Worm (Caenorhabditis elegans) whole organism, L1 larva: Measurements from ENCODE around the gene tbx-37.

ENCODE experiments used
- C16A3.4 ChIP-seq: fragments of 150-350 bp; optimal IDR thresholded peaks from 2 replicates; lab custom pipeline; 2014; ENCODE audit warnings: missing biosample characterization, missing genetic modification characterization
- C34B4.2 ChIP-seq: sonication (generic microtip); optimal IDR thresholded peaks from 2 replicates; lab custom pipeline; 2017; ENCODE audit warnings: mild to moderate bottlenecking, missing genetic modification characterization, missing compliant biosample characterization
- ama-1 ChIP-seq: fragments of 150-350 bp; optimal IDR thresholded peaks from 2 replicates; lab custom pipeline; 2014
- ceh-63 ChIP-seq: fragments of 200-800 bp; sonication (Bioruptor generic); optimal IDR thresholded peaks from 2 replicates; lab custom pipeline; 2018; ENCODE audit warnings: mild to moderate bottlenecking, missing genetic modification characterization, missing compliant biosample characterization
- ceh-82 ChIP-seq, 3 experiments: fragments of 150-350 bp in 1 of 3; sonication (generic microtip) in 2 of 3; optimal IDR thresholded peaks; 2 replicates each; lab custom pipeline; 2014 to 2017; ENCODE audit warnings: missing biosample characterization in 3 of 3, missing genetic modification characterization in 3 of 3
- ceh-90 ChIP-seq: sonication (generic microtip); optimal IDR thresholded peaks from 2 replicates; lab custom pipeline; 2016; ENCODE audit warnings: missing genetic modification characterization, missing compliant biosample characterization
- ces-1 ChIP-seq: fragments of 150-350 bp; optimal IDR thresholded peaks from 2 replicates; lab custom pipeline; 2014; ENCODE audit warnings: missing biosample characterization, missing genetic modification reagents, missing genetic modification characterization
- efl-3 ChIP-seq: fragments of 200-800 bp; sonication (Bioruptor generic); optimal IDR thresholded peaks from 2 replicates; lab custom pipeline; 2018; ENCODE audit warnings: mild to moderate bottlenecking, missing genetic modification characterization, missing compliant biosample characterization
- egl-27 ChIP-seq, 2 experiments: fragments of 150-350 bp in 1 of 2; sonication (generic microtip); optimal IDR thresholded peaks; 3 replicates each; lab custom pipeline; 2017 to 2018; ENCODE audit warnings: missing biosample characterization in 2 of 2, missing genetic modification characterization in 2 of 2, missing genetic modification reagents in 2 of 2
- elt-2 ChIP-seq: sonication (generic microtip); optimal IDR thresholded peaks from 2 replicates; lab custom pipeline; 2016; ENCODE audit warnings: missing genetic modification characterization, mild to moderate bottlenecking, inconsistent platforms, missing compliant biosample characterization, missing genetic modification reagents
- ets-5 ChIP-seq: fragments of 200-800 bp; sonication (Bioruptor generic); IDR thresholded peaks from 2 replicates; pipeline ENCODE4 v1.3.6; 2022; ENCODE audit warnings: missing genetic modification characterization, missing compliant biosample characterization
- fkh-8 ChIP-seq: sonication (generic microtip); optimal IDR thresholded peaks from 2 replicates; lab custom pipeline; 2016; ENCODE audit warnings: mild to moderate bottlenecking, missing genetic modification characterization, missing compliant biosample characterization
- fos-1 ChIP-seq: fragments of 150-350 bp; optimal IDR thresholded peaks from 2 replicates; lab custom pipeline; 2014; ENCODE audit warnings: missing biosample characterization, missing genetic modification characterization
- grh-1 ChIP-seq: fragments of 200-800 bp; sonication (Bioruptor generic); IDR thresholded peaks from 2 replicates; pipeline ENCODE4 v1.3.6; 2022; ENCODE audit warnings: missing genetic modification reagents, missing genetic modification characterization, missing compliant biosample characterization
- hlh-17 ChIP-seq: fragments of 200-800 bp; sonication (Bioruptor generic); optimal IDR thresholded peaks from 2 replicates; lab custom pipeline; 2018; ENCODE audit warnings: missing genetic modification characterization, mild to moderate bottlenecking, missing compliant biosample characterization, moderate library complexity, borderline replicate concordance
- irx-1 ChIP-seq: sonication (generic microtip); optimal IDR thresholded peaks from 2 replicates; lab custom pipeline; 2016; ENCODE audit warnings: missing genetic modification characterization, missing compliant biosample characterization
- lin-13 ChIP-seq: fragments of 150-350 bp; optimal IDR thresholded peaks from 2 replicates; lab custom pipeline; 2014; ENCODE audit warnings: missing biosample characterization, missing genetic modification reagents, missing genetic modification characterization
- lin-14 ChIP-seq: fragments of 200-800 bp; sonication (Bioruptor generic); optimal IDR thresholded peaks from 2 replicates; lab custom pipeline; 2018; ENCODE audit warnings: mild to moderate bottlenecking, missing genetic modification characterization, moderate library complexity, missing compliant biosample characterization
- lin-15B ChIP-seq: fragments of 150-350 bp; sonication (generic microtip); optimal IDR thresholded peaks from 3 replicates; lab custom pipeline; 2014; ENCODE audit warnings: missing biosample characterization, missing genetic modification characterization
- lin-35 ChIP-seq, 2 experiments: fragments of 150-350 bp; optimal IDR thresholded peaks; 2 replicates each; lab custom pipeline; 2014; ENCODE audit warnings: missing biosample characterization in 2 of 2, missing genetic modification characterization in 2 of 2, missing genetic modification reagents in 2 of 2
- lsy-2 ChIP-seq, 2 experiments: fragments of 150-350 bp; optimal IDR thresholded peaks; 2 replicates each; lab custom pipeline; 2014; ENCODE audit warnings: missing biosample characterization in 2 of 2, missing genetic modification characterization in 2 of 2
- mab-9 ChIP-seq: fragments of 200-800 bp; sonication (Bioruptor generic); IDR thresholded peaks from 2 replicates; pipeline ENCODE4 v1.3.6; 2022; ENCODE audit warnings: missing genetic modification reagents, missing genetic modification characterization, missing compliant biosample characterization
- nhr-11 ChIP-seq: fragments of 150-350 bp; optimal IDR thresholded peaks from 2 replicates; lab custom pipeline; 2014; ENCODE audit warnings: missing biosample characterization, missing genetic modification characterization
- nhr-12 ChIP-seq: sonication (generic microtip); optimal IDR thresholded peaks from 2 replicates; lab custom pipeline; 2017; ENCODE audit warnings: missing biosample characterization, missing genetic modification characterization
- nhr-47 ChIP-seq: sonication (generic microtip); optimal IDR thresholded peaks from 2 replicates; lab custom pipeline; 2016; ENCODE audit warnings: mild to moderate bottlenecking, missing genetic modification characterization, moderate library complexity, missing compliant biosample characterization
- nhr-71 ChIP-seq: sonication (generic microtip); optimal IDR thresholded peaks from 2 replicates; lab custom pipeline; 2016; ENCODE audit warnings: mild to moderate bottlenecking, missing genetic modification characterization, moderate library complexity, missing compliant biosample characterization
- nhr-84 ChIP-seq: sonication (generic microtip); optimal IDR thresholded peaks from 2 replicates; lab custom pipeline; 2017; ENCODE audit warnings: missing biosample characterization, missing genetic modification characterization
- nhr-85 ChIP-seq: sonication (generic microtip); peaks from one replicate; lab custom pipeline; 2016; ENCODE audit warnings: missing genetic modification characterization, inconsistent platforms, missing compliant biosample characterization
- pqm-1 ChIP-seq: sonication (generic microtip); optimal IDR thresholded peaks from 3 replicates; lab custom pipeline; 2017; ENCODE audit warnings: missing biosample characterization, missing genetic modification characterization
- snpc-4 ChIP-seq: fragments of 150-350 bp; optimal IDR thresholded peaks from 2 replicates; lab custom pipeline; 2014; ENCODE audit warnings: missing biosample characterization, missing genetic modification characterization
- snu-23 ChIP-seq: sonication (generic microtip); optimal IDR thresholded peaks from 2 replicates; lab custom pipeline; 2016; ENCODE audit warnings: missing genetic modification characterization, missing compliant biosample characterization
- tbx-2 ChIP-seq: sonication (generic microtip); optimal IDR thresholded peaks from 2 replicates; lab custom pipeline; 2016; ENCODE audit warnings: missing genetic modification characterization, missing compliant biosample characterization
- tlp-1 ChIP-seq: fragments of 150-350 bp; optimal IDR thresholded peaks from 2 replicates; lab custom pipeline; 2014; ENCODE audit warnings: missing biosample characterization, missing genetic modification characterization
- unc-86 ChIP-seq: sonication (generic microtip); optimal IDR thresholded peaks from 2 replicates; lab custom pipeline; 2016; ENCODE audit warnings: missing genetic modification characterization, missing compliant biosample characterization
- unc-98 ChIP-seq: fragments of 200-800 bp; sonication (Bioruptor generic); IDR thresholded peaks from 2 replicates; pipeline ENCODE4 v1.3.6; 2022; ENCODE audit warnings: missing genetic modification characterization, missing compliant biosample characterization
- vab-15 ChIP-seq: sonication (generic microtip); optimal IDR thresholded peaks from 2 replicates; lab custom pipeline; 2017; ENCODE audit warnings: missing genotype, mild to moderate bottlenecking, missing genetic modification characterization, missing compliant biosample characterization
- ztf-4 ChIP-seq: fragments of 150-350 bp; optimal IDR thresholded peaks from 2 replicates; lab custom pipeline; 2014; ENCODE audit warnings: missing biosample characterization, missing genetic modification characterization

Gene tbx-37

ce11 chrIII:11202992-11203391, 23.9 kb downstream of the tbx-37 start (continued):
- TF ChIP-seq ceh-90 (tag; lab: Kevin White, UChicago) (no peak), lin-15B (tag; lab: Kevin White, UChicago) (no peak), tbx-2 (tag; lab: Kevin White, UChicago) (no peak), lsy-2 (tag; optimal IDR thresholded peaks at IDR 0.05; lab: Kevin White, UChicago) (peak in 1 of 2 experiments; percentile 49), hlh-17 (no peak), lin-35 (GFP tag; optimal IDR thresholded peaks at IDR 0.05; lab: Kevin White, UChicago) (peak in 1 of 2 experiments; percentile 37), fkh-8 (tag; lab: Kevin White, UChicago) (peak; percentile 4), ztf-4 (no peak), snpc-4 (tag; lab: Kevin White, UChicago) (no peak), mab-9 (0 out of 2 replicates have a peak, but pooled peaks have one; percentile 38), ceh-82 (tag; optimal IDR thresholded peaks at IDR 0.05; lab: Kevin White, UChicago) (peak in 1 of 3 experiments; percentile 55), ets-5 (GFP tag; lab: Robert Waterston, UW) (no peak), nhr-71 (tag; lab: Kevin White, UChicago) (peak; percentile 58), nhr-12 (tag; lab: Kevin White, UChicago) (no peak)

ce11 chrIII:11200879-11201518, 25.9 kb downstream of the tbx-37 start:
- no peak for TF ChIP-seq lsy-2 (tag; optimal IDR thresholded peaks at IDR 0.05; lab: Kevin White, UChicago)
- TF ChIP-seq irx-1 (tag; lab: Kevin White, UChicago), result no peak
- TF ChIP-seq ceh-90 (tag; lab: Kevin White, UChicago), result no peak

ce11 chrIII:11197327-11197726, 29.6 kb downstream of the tbx-37 start:
- TF ChIP-seq lin-13 (no peak), egl-27 (tag; optimal IDR thresholded peaks at IDR 0.05; lab: Kevin White, UChicago) (no peak), grh-1 (no peak), ceh-63 (GFP tag; lab: Kevin White, UChicago) (no peak), unc-86 (tag; lab: Kevin White, UChicago) (no peak), fos-1 (tag; lab: Kevin White, UChicago) (no peak), unc-98 (GFP tag; lab: Robert Waterston, UW) (no peak), pqm-1 (tag; lab: Kevin White, UChicago) (no peak), snu-23 (no peak), ces-1 (GFP tag; lab: Kevin White, UChicago) (no peak), tlp-1 (tag; lab: Kevin White, UChicago) (no peak), nhr-11 (tag; lab: Kevin White, UChicago) (no peak), C16A3.4 (tag; lab: Kevin White, UChicago) (no peak), vab-15 (tag; lab: Kevin White, UChicago) (no peak), nhr-47 (tag; lab: Kevin White, UChicago) (no peak), efl-3 (no peak), C34B4.2 (no peak)
- TF ChIP-seq, all 84 proteins: peak for 0

ce11 chrIII:11195553-11195952, 31.4 kb downstream of the tbx-37 start:
- peak; percentile 14 for TF ChIP-seq elt-2 (tag; lab: Kevin White, UChicago)
- no peak for TF ChIP-seq tlp-1 (tag; lab: Kevin White, UChicago)
- TF ChIP-seq nhr-84 (tag; lab: Kevin White, UChicago), result no peak
- TF ChIP-seq unc-98 (GFP tag; lab: Robert Waterston, UW), result no peak

- TF ChIP-seq lin-14 (no peak), nhr-85 (tag; lab: Kevin White, UChicago) (peak; percentile 24), ama-1 (lab: Kevin White, UChicago) (no peak)
- TF ChIP-seq, all 84 proteins: peak for 1
These were observed 31.8 kb downstream of the tbx-37 start, which contains the start of gene tra-1 for ce11 chrIII:11195140-11195539. Gene tra-1, minus strand, starts transcription at chrIII:11195201.
